Worm (Caenorhabditis elegans) whole organism, L4 larva: ENCODE data around the gene npr-26.

Experiments
- R02D3.7 ChIP-seq: fragments of 150-350 bp; sonication (generic microtip); optimal IDR thresholded peaks from 3 replicates; lab custom pipeline; 2014; ENCODE audit warnings: missing biosample characterization, missing genetic modification characterization
- ama-1 ChIP-seq: fragments of 150-350 bp; optimal IDR thresholded peaks from 2 replicates; lab custom pipeline; 2014; ENCODE audit warnings: inconsistent platforms, mixed read lengths
- mxl-2 ChIP-seq: fragments of 200-800 bp; sonication (Bioruptor generic); conservative IDR thresholded peaks from 2 replicates; pipeline ENCODE4 v1.3.6; 2022; ENCODE audit warnings: missing genetic modification reagents, missing genetic modification characterization, missing compliant biosample characterization
- nhr-10 ChIP-seq: fragments of 150-350 bp; optimal IDR thresholded peaks from 2 replicates; lab custom pipeline; 2014; ENCODE audit warnings: missing biosample characterization, missing genetic modification characterization

DNA sequence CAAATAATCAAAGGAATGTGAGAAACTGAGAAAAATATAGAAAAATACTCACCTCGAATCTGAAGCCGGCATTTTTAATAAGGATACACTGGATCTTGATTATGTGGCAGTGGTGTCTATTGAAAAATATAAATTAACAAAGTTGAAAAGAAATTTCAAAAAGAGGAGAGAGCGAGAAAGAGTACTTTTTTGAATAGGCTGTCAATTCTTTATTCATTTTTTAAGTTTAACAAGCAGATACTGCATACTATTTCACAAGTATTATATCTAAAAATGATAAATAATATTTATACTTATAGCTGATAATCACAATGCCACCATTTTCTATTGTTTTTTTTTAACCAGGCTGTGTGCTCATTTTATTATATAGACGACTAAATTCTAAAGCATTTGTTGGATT lies at the start of gene npr-26:
- no peak for TF ChIP-seq ama-1
- no peak for TF ChIP-seq nhr-10 (tag; lab: Kevin White, UChicago)
- no peak for TF ChIP-seq R02D3.7 (tag; lab: Kevin White, UChicago)
- no peak for TF ChIP-seq mxl-2 (GFP tag; lab: Robert Waterston, UW)
